Fruit fly (Drosophila melanogaster) whole organism: Measurements from ENCODE around the gene pyd.

Experiments used
- CG8478 ChIP-seq: fragments of >200 bp; optimal IDR thresholded peaks from 2 replicates; lab custom pipeline; 2018; ENCODE audit warnings: inconsistent platforms
- Dll ChIP-seq: fragments of >200 bp; optimal IDR thresholded peaks from 2 replicates; lab custom pipeline; 2017
- EcR ChIP-seq, 2 experiments: fragments of >200 bp; optimal IDR thresholded peaks; 2 replicates each; lab custom pipeline; 2017; ENCODE audit warnings: missing biosample characterization in 2 of 2, missing genetic modification characterization in 2 of 2, missing genetic modification reagents in 2 of 2
- pan ChIP-seq: fragments of >200 bp; optimal IDR thresholded peaks from 2 replicates; lab custom pipeline; 2017
- psq ChIP-seq: fragments of >200 bp; optimal IDR thresholded peaks from 2 replicates; lab custom pipeline; 2017
- usp ChIP-seq: fragments of >200 bp; optimal IDR thresholded peaks from 2 replicates; lab custom pipeline; 2017; ENCODE audit warnings: missing biosample characterization, missing genetic modification characterization, mixed read lengths

- TF ChIP-seq CG8478 (lab: Kevin White, UChicago) (no peak), pan (lab: Kevin White, UChicago) (no peak), psq (lab: Kevin White, UChicago) (no peak), EcR (GFP tag; optimal IDR thresholded peaks at IDR 0.05; lab: Kevin White, UChicago) (no peak), usp (GFP tag; lab: Kevin White, UChicago) (no peak), Dll (lab: Kevin White, UChicago) (no peak)
Observed at dm6 chr3R:8810397-8811184, 121.1 kb downstream of the pyd start.
